Fruit fly (Drosophila melanogaster) whole organism: ENCODE results near the gene Grip163.

Experiments
- CG8478 ChIP-seq: fragments of >200 bp; optimal IDR thresholded peaks from 2 replicates; lab custom pipeline; 2018; ENCODE audit warnings: inconsistent platforms
- EcR ChIP-seq, 2 experiments: fragments of >200 bp; optimal IDR thresholded peaks; 2 replicates each; lab custom pipeline; 2017; ENCODE audit warnings: missing biosample characterization in 2 of 2, missing genetic modification characterization in 2 of 2, missing genetic modification reagents in 2 of 2
- pan ChIP-seq: fragments of >200 bp; optimal IDR thresholded peaks from 2 replicates; lab custom pipeline; 2017
- psq ChIP-seq: fragments of >200 bp; optimal IDR thresholded peaks from 2 replicates; lab custom pipeline; 2017
- usp ChIP-seq: fragments of >200 bp; optimal IDR thresholded peaks from 2 replicates; lab custom pipeline; 2017; ENCODE audit warnings: missing biosample characterization, missing genetic modification characterization, mixed read lengths

dm6 chr3L:12023137-12023792 is 25.3 kb upstream of the Grip163 start:
- TF ChIP-seq psq (no peak), EcR (GFP tag; optimal IDR thresholded peaks at IDR 0.05; lab: Kevin White, UChicago) (no peak), usp (GFP tag; lab: Kevin White, UChicago) (no peak), pan (lab: Kevin White, UChicago) (no peak), CG8478 (lab: Kevin White, UChicago) (no peak)
